Worm (Caenorhabditis elegans): ENCODE data around the gene clec-27.

clec-27 gene

DNA sequence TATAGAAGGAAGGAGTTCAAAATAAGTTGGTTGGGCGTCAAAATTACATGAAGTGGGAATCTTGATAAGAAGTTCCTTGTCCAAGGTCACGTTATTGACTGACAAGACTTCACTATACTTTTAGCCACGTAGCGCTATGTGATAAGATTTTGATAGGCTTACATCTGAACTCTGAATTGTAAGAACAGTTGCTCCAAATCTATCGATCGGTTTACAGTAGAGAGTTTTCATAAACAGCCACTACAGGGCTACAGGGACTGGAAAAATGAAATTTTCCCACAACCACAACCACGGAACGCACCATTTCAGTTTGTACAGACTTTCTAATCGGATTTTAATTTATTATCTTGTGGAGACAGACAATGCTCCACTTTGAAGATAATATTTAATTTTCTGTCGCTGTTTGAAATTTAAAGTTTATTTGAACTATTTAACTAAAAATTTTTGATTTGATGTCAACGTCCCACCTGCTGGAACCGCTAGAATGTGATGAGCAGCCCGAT is 3.6 kb downstream of the clec-27 start, which contains the start of the genes clec-31 and clec-22:
Gene clec-31, minus strand, starts transcription at position 101 of the 503 bp plus-strand sequence.
Gene clec-22, plus strand, starts transcription at position 453 of the 503 bp plus-strand sequence.
- TF ChIP-seq zip-5 (tag; optimal IDR thresholded peaks at IDR 0.05) (no peak), hlh-6 (tag; optimal IDR thresholded peaks at IDR 0.05) (no peak), pag-3 (tag; optimal IDR thresholded peaks at IDR 0.05; ENCODE audit: borderline replicate concordance) (no peak), sox-2 (GFP tag; IDR thresholded peaks at IDR 0.05) (no peak), nhr-11 (tag; optimal IDR thresholded peaks at IDR 0.05) (no peak)

DNA sequence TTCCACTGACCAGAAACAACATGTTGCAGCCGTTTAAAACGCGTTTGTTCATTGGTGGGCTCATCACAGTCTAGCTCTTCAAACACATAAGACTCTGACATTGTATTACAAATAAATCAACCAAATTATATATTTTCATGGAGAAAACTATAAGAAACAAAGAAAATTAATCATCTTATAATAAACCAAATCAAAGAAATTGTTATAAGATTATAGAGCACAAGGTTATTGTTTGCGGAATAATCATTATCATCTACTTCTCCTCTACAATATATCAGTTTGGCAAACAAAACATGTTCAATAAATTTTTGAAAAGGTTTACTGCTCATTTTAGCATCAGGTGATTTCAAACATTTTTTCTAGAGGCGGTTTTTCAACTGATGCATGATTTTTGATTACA is 7.3 kb downstream of the clec-27 start, which contains the start of the genes clec-32 and clec-24:
Gene clec-32, minus strand, starts transcription at position 101 of the 400 bp plus-strand sequence.
Gene clec-24, plus strand, starts transcription at position 294 of the 400 bp plus-strand sequence.
- TF ChIP-seq pqm-1 (tag; optimal IDR thresholded peaks at IDR 0.05) = no peak
- no peak for TF ChIP-seq pros-1 (tag; optimal IDR thresholded peaks at IDR 0.05)
- TF ChIP-seq K09A11.1 (tag; optimal IDR thresholded peaks at IDR 0.05; ENCODE audit: insufficient read depth) = no peak
- TF ChIP-seq ahr-1 (tag; optimal IDR thresholded peaks at IDR 0.05) = no peak
- TF ChIP-seq elt-2 (tag; optimal IDR thresholded peaks at IDR 0.05) = no peak
- no peak for TF ChIP-seq ceh-6 (GFP tag; optimal IDR thresholded peaks at IDR 0.05)
- no peak for TF ChIP-seq ceh-30 (tag; optimal IDR thresholded peaks at IDR 0.05)
- no peak for TF ChIP-seq che-1 (tag; optimal IDR thresholded peaks at IDR 0.05)
- TF ChIP-seq pax-1 (tag; optimal IDR thresholded peaks at IDR 0.05) = no peak
- no peak for TF ChIP-seq ceh-48 (tag; optimal IDR thresholded peaks at IDR 0.05)
- no peak for TF ChIP-seq ceh-18 (tag; optimal IDR thresholded peaks at IDR 0.05)
- no peak for TF ChIP-seq pag-3 (tag; optimal IDR thresholded peaks at IDR 0.05; ENCODE audit: borderline replicate concordance)
- no peak for TF ChIP-seq ceh-34 (tag; optimal IDR thresholded peaks at IDR 0.05)
- no peak for TF ChIP-seq ceh-24 (tag; optimal IDR thresholded peaks at IDR 0.05)

DNA sequence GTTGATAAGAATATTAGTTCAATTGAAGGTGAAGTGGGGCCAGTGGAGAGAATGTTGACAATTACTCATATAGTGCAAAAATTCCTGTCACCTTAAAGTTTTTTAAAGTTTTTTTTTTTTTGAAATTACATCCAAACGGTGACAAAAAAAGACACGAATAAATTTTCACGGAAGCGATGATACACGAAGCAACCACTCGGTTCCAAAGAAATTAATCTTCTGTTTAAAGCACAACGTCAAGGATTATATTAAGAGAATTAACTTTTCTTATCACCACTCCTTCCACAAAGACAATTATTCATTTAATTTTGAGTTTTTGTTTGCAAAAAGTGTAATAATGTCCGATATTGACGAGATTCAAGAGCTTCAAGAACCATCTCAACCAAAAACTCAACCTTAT is 11.0 kb downstream of the clec-27 start, which contains the start of gene clec-28:
Gene clec-28, plus strand, starts transcription at position 301 of the 400 bp plus-strand sequence.
- TF ChIP-seq ztf-16 (tag; optimal IDR thresholded peaks at IDR 0.05) (no peak), mec-3 (tag; optimal IDR thresholded peaks at IDR 0.05; ENCODE audit: borderline replicate concordance) (no peak), K02D7.2 (tag; optimal IDR thresholded peaks at IDR 0.05) (no peak), ceh-34 (tag; optimal IDR thresholded peaks at IDR 0.05) (no peak), ceh-6 (GFP tag; optimal IDR thresholded peaks at IDR 0.05) (no peak), ceh-14 (tag; optimal IDR thresholded peaks at IDR 0.05) (no peak), ceh-18 (tag; optimal IDR thresholded peaks at IDR 0.05) (no peak), hlh-8 (tag; optimal IDR thresholded peaks at IDR 0.05) (no peak), gmeb-2 (tag; optimal IDR thresholded peaks at IDR 0.05) (no peak), dve-1 (tag; optimal IDR thresholded peaks at IDR 0.05) (no peak), rnt-1 (tag; optimal IDR thresholded peaks at IDR 0.05) (no peak), hlh-30 (tag; optimal IDR thresholded peaks at IDR 0.05; ENCODE audit: insufficient read depth) (no peak), ceh-48 (tag; optimal IDR thresholded peaks at IDR 0.05) (no peak), ets-4 (tag; optimal IDR thresholded peaks at IDR 0.05) (no peak), zip-5 (tag; optimal IDR thresholded peaks at IDR 0.05) (no peak), pha-2 (tag; optimal IDR thresholded peaks at IDR 0.05) (no peak), madf-2 (tag; optimal IDR thresholded peaks at IDR 0.05) (no peak), C08G9.2 (tag; optimal IDR thresholded peaks at IDR 0.05) (no peak), nhr-11 (tag; optimal IDR thresholded peaks at IDR 0.05) (no peak), sox-4 (tag; optimal IDR thresholded peaks at IDR 0.05) (no peak)

DNA sequence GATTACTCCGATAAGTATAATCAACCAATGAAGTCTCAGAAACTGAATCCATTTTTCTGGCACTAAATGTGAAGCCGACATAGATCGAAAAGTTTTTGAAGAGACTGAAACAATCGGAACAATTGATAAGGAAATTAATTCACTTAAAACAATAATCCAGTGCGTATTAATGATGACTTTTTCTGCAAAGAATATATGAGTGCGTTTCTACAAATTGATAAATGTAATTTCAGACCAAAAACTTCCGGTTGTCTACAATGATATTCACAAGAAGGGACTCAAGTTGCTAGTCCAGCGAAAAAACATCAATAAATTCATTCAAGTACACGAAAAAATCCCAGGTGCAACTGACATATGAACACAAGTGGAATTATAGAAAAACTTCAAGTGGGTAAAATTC is 15.3 kb downstream of the clec-27 start, which contains the start of gene clec-33:
Gene clec-33, minus strand, starts transcription at position 101 of the 400 bp plus-strand sequence.
- TF ChIP-seq nhr-232 (tag; optimal IDR thresholded peaks at IDR 0.05) = no peak
- TF ChIP-seq ref-2 (tag; optimal IDR thresholded peaks at IDR 0.05) = no peak
- TF ChIP-seq ceh-31 (tag; optimal IDR thresholded peaks at IDR 0.05) = no peak
- TF ChIP-seq ceh-2 (tag; optimal IDR thresholded peaks at IDR 0.05) = no peak
